Worm (Caenorhabditis elegans): ENCODE data around the gene nyn-1.

- TF ChIP-seq unc-130 (tag; optimal IDR thresholded peaks at IDR 0.05) (no peak), pqm-1 (tag; optimal IDR thresholded peaks at IDR 0.05) (no peak), lin-39 (tag; optimal IDR thresholded peaks at IDR 0.05) (no peak), ceh-82 (tag; optimal IDR thresholded peaks at IDR 0.05) (no peak), skn-1 (tag; optimal IDR thresholded peaks at IDR 0.05) (no peak), unc-62 (GFP tag; optimal IDR thresholded peaks at IDR 0.05) (no peak)
These were observed 19.9 kb downstream of the nyn-1 start, which contains the start of gene fbxa-215 for ce11 chrIV:13666849-13667430.
